Worm (Caenorhabditis elegans) whole organism, L4 larva: Measurements from ENCODE around the gene F40A3.7.

Experiments used
- F10B5.3 ChIP-seq: sonication (generic microtip); optimal IDR thresholded peaks from 2 replicates; lab custom pipeline; 2016; ENCODE audit warnings: mild to moderate bottlenecking, missing genetic modification characterization, missing compliant biosample characterization
- F26F4.8 ChIP-seq: fragments of 200-800 bp; sonication (Bioruptor generic); conservative IDR thresholded peaks from 2 replicates; pipeline ENCODE4 v1.3.6; 2022; ENCODE audit warnings: missing genetic modification characterization, missing compliant biosample characterization
- F44E2.7 ChIP-seq: fragments of 200-800 bp; sonication (Bioruptor generic); IDR thresholded peaks from 2 replicates; pipeline ENCODE4 v2.1.2; 2022; ENCODE audit warnings: missing genetic modification characterization, missing compliant biosample characterization
- F49E8.2 ChIP-seq: sonication (generic microtip); optimal IDR thresholded peaks from 2 replicates; lab custom pipeline; 2016; ENCODE audit warnings: missing compliant biosample characterization, mild to moderate bottlenecking, missing genetic modification characterization, borderline replicate concordance
- R02D3.7 ChIP-seq: fragments of 150-350 bp; sonication (generic microtip); optimal IDR thresholded peaks from 3 replicates; lab custom pipeline; 2014; ENCODE audit warnings: missing biosample characterization, missing genetic modification characterization
- T26A8.4 ChIP-seq: fragments of 200-800 bp; sonication (Bioruptor generic); IDR thresholded peaks from 2 replicates; pipeline ENCODE4 v1.3.6; 2022; ENCODE audit warnings: missing genetic modification characterization, missing compliant biosample characterization
- Y48G9A.11 ChIP-seq: fragments of 200-800 bp; sonication (Bioruptor generic); IDR thresholded peaks from 2 replicates; pipeline ENCODE4 v1.3.6; 2022; ENCODE audit warnings: missing genetic modification reagents, missing genetic modification characterization, missing compliant biosample characterization
- Y75B8A.6 ChIP-seq: fragments of 200-800 bp; sonication (Bioruptor generic); IDR thresholded peaks from 2 replicates; pipeline ENCODE4 v1.3.6; 2022; ENCODE audit warnings: missing genetic modification reagents, missing genetic modification characterization, missing compliant biosample characterization
- aha-1 ChIP-seq: fragments of 150-350 bp; peaks from one replicate; lab custom pipeline; 2014; ENCODE audit warnings: missing biosample characterization, missing genetic modification characterization
- aly-2 ChIP-seq: sonication (generic microtip); optimal IDR thresholded peaks from 2 replicates; lab custom pipeline; 2018; ENCODE audit warnings: missing biosample characterization, missing genetic modification characterization
- attf-4 ChIP-seq: sonication (generic microtip); optimal IDR thresholded peaks from 3 replicates; lab custom pipeline; 2017; ENCODE audit warnings: missing biosample characterization, missing genetic modification characterization
- ceh-28 ChIP-seq: fragments of 150-350 bp; optimal IDR thresholded peaks from 2 replicates; lab custom pipeline; 2014; ENCODE audit warnings: missing biosample characterization, missing genetic modification reagents, missing genetic modification characterization
- ceh-44 ChIP-seq: fragments of 200-800 bp; sonication (Bioruptor generic); IDR thresholded peaks from 2 replicates; pipeline ENCODE4 v1.3.6; 2022; ENCODE audit warnings: missing genetic modification reagents, missing genetic modification characterization, missing compliant biosample characterization
- ceh-62 ChIP-seq: sonication (generic microtip); optimal IDR thresholded peaks from 2 replicates; lab custom pipeline; 2017; ENCODE audit warnings: missing biosample characterization, missing genetic modification characterization
- ceh-82 ChIP-seq: sonication (generic microtip); optimal IDR thresholded peaks from 2 replicates; lab custom pipeline; 2017; ENCODE audit warnings: missing biosample characterization, missing genetic modification characterization
- ces-1 ChIP-seq: fragments of 150-350 bp; sonication (generic microtip); optimal IDR thresholded peaks from 4 replicates; lab custom pipeline; 2014; ENCODE audit warnings: missing biosample characterization, missing genetic modification reagents, missing genetic modification characterization
- cey-2 ChIP-seq: sonication (generic microtip); optimal IDR thresholded peaks from 3 replicates; lab custom pipeline; 2017; ENCODE audit warnings: missing genetic modification characterization, mild to moderate bottlenecking, missing compliant biosample characterization, antibody characterized with exemption, borderline replicate concordance; ENCODE audit not compliant: insufficient read depth
- daf-16 ChIP-seq, 3 experiments: sonication (generic microtip); optimal IDR thresholded peaks; 2 replicates each; lab custom pipeline; 2016 to 2017; ENCODE audit warnings: missing genetic modification characterization in 3 of 3, missing genetic modification reagents in 3 of 3, mild to moderate bottlenecking in 2 of 3, missing compliant biosample characterization in 2 of 3, missing biosample characterization in 1 of 3, moderate library complexity in 1 of 3
- daf-19 ChIP-seq: fragments of 200-800 bp; sonication (Bioruptor generic); conservative IDR thresholded peaks from 2 replicates; pipeline ENCODE4 v1.3.6; 2022; ENCODE audit warnings: missing genetic modification characterization, missing compliant biosample characterization
- daf-8 ChIP-seq: fragments of 200-800 bp; sonication (Bioruptor generic); IDR thresholded peaks from 2 replicates; pipeline ENCODE4 v1.3.6; 2022; ENCODE audit warnings: missing genetic modification characterization, missing compliant biosample characterization
- dmd-6 ChIP-seq: fragments of 200-800 bp; sonication (Bioruptor generic); IDR thresholded peaks from 2 replicates; pipeline ENCODE4 v1.3.6; 2022; ENCODE audit warnings: missing genetic modification reagents, missing genetic modification characterization, missing compliant biosample characterization
- dpl-1 ChIP-seq: fragments of 150-350 bp; optimal IDR thresholded peaks from 2 replicates; lab custom pipeline; 2014; ENCODE audit warnings: missing biosample characterization, missing genetic modification reagents, missing genetic modification characterization
- duxl-1 ChIP-seq: sonication (generic microtip); optimal IDR thresholded peaks from 2 replicates; lab custom pipeline; 2016; ENCODE audit warnings: mild to moderate bottlenecking, missing genetic modification characterization, moderate library complexity, missing compliant biosample characterization; ENCODE audit not compliant: poor library complexity
- egl-27 ChIP-seq: sonication (generic microtip); optimal IDR thresholded peaks from 3 replicates; lab custom pipeline; 2017; ENCODE audit warnings: missing biosample characterization, missing genetic modification reagents, missing genetic modification characterization
- fos-1 ChIP-seq: fragments of 150-350 bp; optimal IDR thresholded peaks from 2 replicates; lab custom pipeline; 2014; ENCODE audit warnings: missing biosample characterization, missing genetic modification characterization
- hlh-11 ChIP-seq: fragments of 200-800 bp; sonication (Bioruptor generic); optimal IDR thresholded peaks from 2 replicates; lab custom pipeline; 2018; ENCODE audit warnings: mild to moderate bottlenecking, missing genetic modification characterization, missing compliant biosample characterization
- hlh-30 ChIP-seq: sonication (generic microtip); optimal IDR thresholded peaks from 2 replicates; lab custom pipeline; 2017; ENCODE audit warnings: antibody characterized with exemption, mild to moderate bottlenecking, missing genetic modification characterization, missing compliant biosample characterization; ENCODE audit not compliant: insufficient read depth
- jun-1 ChIP-seq: fragments of 150-350 bp; optimal IDR thresholded peaks from 2 replicates; lab custom pipeline; 2014; ENCODE audit warnings: missing biosample characterization, missing genetic modification reagents, missing genetic modification characterization
- lim-7 ChIP-seq: fragments of 200-800 bp; sonication (Bioruptor generic); IDR thresholded peaks from 2 replicates; pipeline ENCODE4 v1.3.6; 2022; ENCODE audit warnings: missing genetic modification characterization, missing compliant biosample characterization
- lin-15B ChIP-seq: fragments of 150-350 bp; sonication (generic microtip); optimal IDR thresholded peaks from 3 replicates; lab custom pipeline; 2014; ENCODE audit warnings: missing biosample characterization, missing genetic modification characterization
- lin-38 ChIP-seq: fragments of 200-800 bp; sonication (Bioruptor generic); IDR thresholded peaks from 2 replicates; pipeline ENCODE4 v1.3.6; 2022; ENCODE audit warnings: missing genetic modification reagents, missing genetic modification characterization, missing compliant biosample characterization
- lin-39 ChIP-seq: fragments of 150-350 bp; optimal IDR thresholded peaks from 2 replicates; lab custom pipeline; 2014; ENCODE audit warnings: missing biosample characterization, missing genetic modification reagents, missing genetic modification characterization
- lsy-2 ChIP-seq, 2 experiments: fragments of 150-350 bp in 1 of 2; sonication (generic microtip) in 1 of 2; optimal IDR thresholded peaks; 2 replicates each; lab custom pipeline; 2014 to 2017; ENCODE audit warnings: missing biosample characterization in 2 of 2, missing genetic modification characterization in 2 of 2
- madf-9 ChIP-seq: fragments of 200-800 bp; sonication (Bioruptor generic); conservative IDR thresholded peaks from 2 replicates; pipeline ENCODE4 v1.3.6; 2022; ENCODE audit warnings: missing genetic modification reagents, missing genetic modification characterization, missing compliant biosample characterization
- mdt-29 ChIP-seq: fragments of 200-800 bp; sonication (Bioruptor generic); IDR thresholded peaks from 2 replicates; pipeline ENCODE4 v1.3.6; 2022; ENCODE audit warnings: missing genetic modification reagents, missing genetic modification characterization, missing compliant biosample characterization
- mxl-2 ChIP-seq: fragments of 200-800 bp; sonication (Bioruptor generic); conservative IDR thresholded peaks from 2 replicates; pipeline ENCODE4 v1.3.6; 2022; ENCODE audit warnings: missing genetic modification reagents, missing genetic modification characterization, missing compliant biosample characterization
- mxl-3 ChIP-seq: fragments of 200-800 bp; sonication (Bioruptor generic); optimal IDR thresholded peaks from 2 replicates; lab custom pipeline; 2018; ENCODE audit warnings: mild to moderate bottlenecking, missing genetic modification characterization, missing compliant biosample characterization
- nhr-237 ChIP-seq: sonication (generic microtip); optimal IDR thresholded peaks from 2 replicates; lab custom pipeline; 2017; ENCODE audit warnings: missing biosample characterization, missing genetic modification characterization
- nhr-48 ChIP-seq: sonication (generic microtip); optimal IDR thresholded peaks from 2 replicates; lab custom pipeline; 2016; ENCODE audit warnings: mild to moderate bottlenecking, missing genetic modification characterization, missing compliant biosample characterization
- nhr-76 ChIP-seq: fragments of 150-350 bp; optimal IDR thresholded peaks from 2 replicates; lab custom pipeline; 2014; ENCODE audit warnings: missing biosample characterization, missing genetic modification characterization
- pha-4 ChIP-seq, 2 experiments: fragments of 150-350 bp in 1 of 2; fragments of 200-800 bp in 1 of 2; sonication (Bioruptor generic) in 1 of 2; IDR thresholded peaks in 1 of 2; optimal IDR thresholded peaks in 1 of 2; 2 replicates each; pipeline versions ENCODE4 v1.3.6 to Lab custom; 2014 to 2022; ENCODE audit warnings: missing genetic modification characterization in 2 of 2, missing genetic modification reagents in 2 of 2, missing biosample characterization in 1 of 2, missing compliant biosample characterization in 1 of 2
- pqm-1 ChIP-seq: sonication (generic microtip); optimal IDR thresholded peaks from 2 replicates; lab custom pipeline; 2017; ENCODE audit warnings: missing biosample characterization, missing genetic modification characterization
- saeg-2 ChIP-seq: fragments of 200-800 bp; sonication (Bioruptor generic); IDR thresholded peaks from 2 replicates; pipeline ENCODE4 v1.3.6; 2022; ENCODE audit warnings: missing genetic modification reagents, missing genetic modification characterization, missing compliant biosample characterization
- snpc-4 ChIP-seq: fragments of 150-350 bp; optimal IDR thresholded peaks from 2 replicates; lab custom pipeline; 2014; ENCODE audit warnings: missing biosample characterization, missing genetic modification characterization
- spr-1 ChIP-seq: sonication (generic microtip); optimal IDR thresholded peaks from 2 replicates; lab custom pipeline; 2016; ENCODE audit warnings: mild to moderate bottlenecking, missing genetic modification characterization, missing compliant biosample characterization
- unc-130 ChIP-seq: sonication (generic microtip); optimal IDR thresholded peaks from 2 replicates; lab custom pipeline; 2016; ENCODE audit warnings: missing genetic modification reagents, missing genetic modification characterization, missing compliant biosample characterization
- unc-62 ChIP-seq, 3 experiments: fragments of 150-350 bp in 1 of 3; sonication (generic microtip); optimal IDR thresholded peaks in 2 of 3; peaks in 1 of 3; 1 replicate in 1 of 3; 2 replicates in 2 of 3; lab custom pipeline; 2014 to 2017; ENCODE audit warnings: missing biosample characterization in 3 of 3, missing genetic modification characterization in 3 of 3, missing genetic modification reagents in 3 of 3, missing genotype in 1 of 3
- zag-1 ChIP-seq: fragments of 150-350 bp; optimal IDR thresholded peaks from 2 replicates; lab custom pipeline; 2014; ENCODE audit warnings: missing biosample characterization, missing genetic modification characterization
- zfp-2 ChIP-seq: sonication (generic microtip); optimal IDR thresholded peaks from 2 replicates; lab custom pipeline; 2016; ENCODE audit warnings: mild to moderate bottlenecking, missing genetic modification characterization, missing compliant biosample characterization
- zip-2 ChIP-seq: fragments of 150-350 bp; optimal IDR thresholded peaks from 2 replicates; lab custom pipeline; 2014; ENCODE audit warnings: missing biosample characterization, missing genetic modification characterization
- ztf-7 ChIP-seq: fragments of 150-350 bp; optimal IDR thresholded peaks from 2 replicates; lab custom pipeline; 2014; ENCODE audit warnings: missing biosample characterization, missing genetic modification characterization

The F40A3.7 gene

ce11 chrV:7854603-7855002 lies 45.1 kb downstream of the F40A3.7 start, which contains the start of the genes C37C3.9 and C37C3.18 (continued):
- TF ChIP-seq snpc-4 (tag; lab: Kevin White, UChicago) (peak; percentile 72), mxl-2 (GFP tag; lab: Robert Waterston, UW) (no peak), unc-62 (GFP tag; optimal IDR thresholded peaks at IDR 0.05 in 1 of 2; lab: Kevin White, UChicago) (peak in 1 of 2 experiments; percentile 97), unc-62 (tag; optimal IDR thresholded peaks at IDR 0.05; lab: Kevin White, UChicago) (no peak), dpl-1 (GFP tag; lab: Kevin White, UChicago) (peak; percentile 31), Y48G9A.11 (GFP tag; lab: Robert Waterston, UW) (no peak), ztf-7 (tag; lab: Kevin White, UChicago) (peak; percentile 64), hlh-30 (peak; percentile 76), madf-9 (GFP tag; lab: Robert Waterston, UW) (no peak), ceh-28 (tag; lab: Kevin White, UChicago) (no peak), daf-19 (GFP tag; lab: Robert Waterston, UW) (no peak), cey-2 (tag; lab: Kevin White, UChicago) (no peak), pqm-1 (tag; lab: Kevin White, UChicago) (peak; percentile 26), mdt-29 (GFP tag; lab: Robert Waterston, UW) (no peak), lsy-2 (tag; optimal IDR thresholded peaks at IDR 0.05; lab: Kevin White, UChicago) (peak; percentile 57 to 74), zag-1 (no peak), hlh-11 (peak; percentile 88), F49E8.2 (tag; lab: Kevin White, UChicago) (no peak), duxl-1 (tag; lab: Kevin White, UChicago) (no peak), lim-7 (GFP tag; lab: Robert Waterston, UW) (no peak), ceh-44 (GFP tag; lab: Robert Waterston, UW) (no peak), unc-130 (GFP tag; lab: Kevin White, UChicago) (no peak), zip-2 (no peak), Y75B8A.6 (GFP tag; lab: Robert Waterston, UW) (no peak), T26A8.4 (peak; percentile 68), lin-15B (tag; lab: Kevin White, UChicago) (no peak), dmd-6 (peak; percentile 84), pha-4 (GFP tag; IDR thresholded peaks at IDR 0.05; lab: Robert Waterston, UW) (0 out of 2 replicates have a peak, but pooled peaks have one; percentile 39), pha-4 (tag; optimal IDR thresholded peaks at IDR 0.05; lab: Kevin White, UChicago) (no peak), aly-2 (tag; lab: Kevin White, UChicago) (no peak), zfp-2 (tag; lab: Kevin White, UChicago) (no peak), attf-4 (tag; lab: Kevin White, UChicago) (no peak), saeg-2 (GFP tag; lab: Robert Waterston, UW) (no peak), F10B5.3 (no peak), lin-38 (GFP tag; lab: Robert Waterston, UW) (peak; percentile 58), ceh-62 (tag; lab: Kevin White, UChicago) (no peak), R02D3.7 (no peak), egl-27 (tag; lab: Kevin White, UChicago) (no peak), fos-1 (tag; lab: Kevin White, UChicago) (no peak), nhr-237 (no peak), jun-1 (peak; percentile 77), spr-1 (peak; percentile 2), ceh-82 (tag; lab: Kevin White, UChicago) (no peak), mxl-3 (GFP tag; lab: Kevin White, UChicago) (peak; percentile 84), F26F4.8 (GFP tag; lab: Robert Waterston, UW) (no peak), daf-16 (GFP tag; optimal IDR thresholded peaks at IDR 0.05; lab: Kevin White, UChicago) (no peak), daf-16 (tag; optimal IDR thresholded peaks at IDR 0.05; lab: Kevin White, UChicago) (peak; percentile 77), aha-1 (tag; lab: Kevin White, UChicago) (peak; percentile 97), nhr-76 (tag; lab: Kevin White, UChicago) (no peak), nhr-48 (tag; lab: Kevin White, UChicago) (peak; percentile 56), lin-39 (tag; lab: Kevin White, UChicago) (no peak), daf-8 (GFP tag; lab: Robert Waterston, UW) (no peak), F44E2.7 (no peak), ces-1 (peak; percentile 46)
